Fruit fly (Drosophila melanogaster): ENCODE measurements around the gene GckIII.

GckIII gene

DNA sequence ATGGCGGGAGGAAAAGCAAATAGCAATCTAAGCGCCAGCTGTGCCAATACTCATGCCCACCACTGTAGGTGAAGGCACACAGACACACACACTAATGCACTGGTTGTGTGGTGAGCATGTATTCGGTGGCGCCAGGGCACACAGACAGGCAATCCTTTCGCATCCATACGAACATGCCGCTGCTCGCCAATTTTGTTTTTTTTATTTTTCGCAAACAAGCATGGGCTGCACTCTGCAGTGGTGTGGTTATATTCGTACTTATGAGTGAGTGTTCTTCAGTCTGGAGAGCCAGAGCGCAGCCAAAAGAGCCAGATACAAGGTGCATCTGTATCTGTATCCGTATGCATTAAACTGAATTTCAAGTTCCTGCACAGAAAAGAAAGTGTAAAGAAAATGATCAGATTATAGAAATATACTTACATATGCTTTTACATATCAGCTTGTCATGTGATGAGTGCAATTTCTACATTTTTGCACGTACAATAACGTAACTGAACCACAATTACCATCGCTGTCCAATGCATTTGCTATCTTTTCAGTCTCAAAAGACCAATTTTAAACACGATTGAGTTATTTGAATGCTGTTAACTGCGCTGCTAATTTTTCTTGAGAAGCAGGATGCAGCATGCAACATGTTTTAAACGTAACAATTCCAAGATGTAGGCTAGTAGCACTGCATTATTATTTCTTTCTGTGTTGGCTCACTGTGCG is 26.1 kb upstream of the GckIII start (continued):
- TF ChIP-seq CG12219 (GFP tag; optimal IDR thresholded peaks at IDR 0.05) (peak; percentile 9), CG8290 (GFP tag; optimal IDR thresholded peaks at IDR 0.05) (no peak), CG8290 (tag; optimal IDR thresholded peaks at IDR 0.05) (peak in 1 of 2 experiments; percentile 32), bowl (GFP tag; IDR thresholded peaks at IDR 0.05) (no peak), CG10321 (GFP tag; IDR thresholded peaks at IDR 0.05) (no peak), Awh (GFP tag; IDR thresholded peaks at IDR 0.05) (0 out of 2 replicates have a peak, but pooled peaks have one; percentile 33), Camta (GFP tag; optimal IDR thresholded peaks at IDR 0.05) (peak; percentile 20), CG3995 (GFP tag; optimal IDR thresholded peaks at IDR 0.05) (no peak), Ssrp (tag; optimal IDR thresholded peaks at IDR 0.05) (peak; percentile 45), Dek (tag; optimal IDR thresholded peaks at IDR 0.05) (no peak), CG3065 (GFP tag; optimal IDR thresholded peaks at IDR 0.05) (no peak), ems (GFP tag; optimal IDR thresholded peaks at IDR 0.05) (no peak), mld (GFP tag; IDR thresholded peaks at IDR 0.05; ENCODE audit: partially characterized antibody) (no peak), ftz-f1 (GFP tag; optimal IDR thresholded peaks at IDR 0.05) (no peak), NfI (GFP tag; optimal IDR thresholded peaks at IDR 0.05) (no peak), sima (GFP tag; optimal IDR thresholded peaks at IDR 0.05) (no peak), Oli (tag; optimal IDR thresholded peaks at IDR 0.05) (peak; percentile 35), D19A (tag; optimal IDR thresholded peaks at IDR 0.05) (no peak), ERR (GFP tag; optimal IDR thresholded peaks at IDR 0.05) (no peak), CG12744 (GFP tag; optimal IDR thresholded peaks at IDR 0.05) (no peak), CG12236 (GFP tag; optimal IDR thresholded peaks at IDR 0.05) (no peak), usp (GFP tag; optimal IDR thresholded peaks at IDR 0.05) (no peak)

DNA sequence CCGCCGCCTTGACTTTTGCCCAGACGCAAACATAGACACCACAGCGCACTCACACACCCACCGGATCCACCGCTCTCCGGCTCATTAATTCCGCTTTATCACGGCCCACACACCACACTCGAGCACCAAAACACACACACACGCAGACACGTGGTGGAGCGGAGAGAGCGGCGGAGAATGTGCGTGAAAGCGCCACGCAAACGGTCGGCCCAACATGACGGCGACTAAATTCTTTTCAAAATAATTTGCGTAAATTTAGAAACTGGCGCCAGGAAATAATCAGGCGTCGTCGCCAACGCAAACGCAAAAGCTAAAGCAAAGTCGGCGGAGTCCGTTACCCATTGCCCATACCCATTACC is 25.5 kb upstream of the GckIII start:
- TF ChIP-seq CG12744 (GFP tag; optimal IDR thresholded peaks at IDR 0.05) = no peak
- no peak for TF ChIP-seq CG10321 (GFP tag; IDR thresholded peaks at IDR 0.05)
- no peak for TF ChIP-seq CG7271 (tag; optimal IDR thresholded peaks at IDR 0.05)
- no peak for TF ChIP-seq CG3838 (GFP tag; optimal IDR thresholded peaks at IDR 0.05)
- TF ChIP-seq Fer1 (GFP tag; optimal IDR thresholded peaks at IDR 0.05) = no peak
- 0 out of 3 replicates have a peak, but pooled peaks have one; percentile 10 for TF ChIP-seq gce (GFP tag; IDR thresholded peaks at IDR 0.05)
- no peak for TF ChIP-seq CG8290 (GFP tag; optimal IDR thresholded peaks at IDR 0.05)
- TF ChIP-seq CG8290 (tag; optimal IDR thresholded peaks at IDR 0.05) = peak in 1 of 2 experiments; percentile 53
- no peak for TF ChIP-seq ssp (GFP tag; IDR thresholded peaks at IDR 0.05)
- no peak for TF ChIP-seq MESR4 (GFP tag; optimal IDR thresholded peaks at IDR 0.05)
- no peak for TF ChIP-seq pnt (GFP tag; optimal IDR thresholded peaks at IDR 0.05)
- no peak for TF ChIP-seq Nf-YA (GFP tag; IDR thresholded peaks at IDR 0.05)
- no peak for TF ChIP-seq knrl (GFP tag; IDR thresholded peaks at IDR 0.05; ENCODE audit: partially characterized antibody)
- TF ChIP-seq CG10431 (GFP tag; optimal IDR thresholded peaks at IDR 0.05) = no peak
- TF ChIP-seq CG15514 (GFP tag; optimal IDR thresholded peaks at IDR 0.05) = no peak
- no peak for TF ChIP-seq pita (GFP tag; optimal IDR thresholded peaks at IDR 0.05)
- 0 out of 3 replicates have a peak, but pooled peaks have one; percentile 32 for TF ChIP-seq CG6175 (GFP tag; IDR thresholded peaks at IDR 0.05)
- no peak for TF ChIP-seq CG32772 (GFP tag; IDR thresholded peaks at IDR 0.05)
- no peak for TF ChIP-seq sens (GFP tag)
- no peak for TF ChIP-seq disco-r (GFP tag; optimal IDR thresholded peaks at IDR 0.05)
- no peak for TF ChIP-seq gsb (GFP tag; IDR thresholded peaks at IDR 0.05)
- no peak for TF ChIP-seq Lpt (GFP tag; optimal IDR thresholded peaks at IDR 0.05)
- TF ChIP-seq Med (GFP tag) = peak; percentile 90
- no peak for TF ChIP-seq ewg (GFP tag; optimal IDR thresholded peaks at IDR 0.05)
- no peak for TF ChIP-seq jigr1 (GFP tag; IDR thresholded peaks at IDR 0.05)
- TF ChIP-seq CG14014 (GFP tag; IDR thresholded peaks at IDR 0.05) = no peak
- no peak for TF ChIP-seq zfh2 (GFP tag; optimal IDR thresholded peaks at IDR 0.05)
- TF ChIP-seq CG33213 (GFP tag; optimal IDR thresholded peaks at IDR 0.05) = no peak
- TF ChIP-seq H15 (GFP tag; IDR thresholded peaks at IDR 0.05) = no peak
- TF ChIP-seq sima (GFP tag; optimal IDR thresholded peaks at IDR 0.05) = no peak
- TF ChIP-seq Dip2 (GFP tag; IDR thresholded peaks at IDR 0.05) = no peak
- peak; percentile 49 for TF ChIP-seq CG12769 (tag; optimal IDR thresholded peaks at IDR 0.05)
- no peak for TF ChIP-seq dpn (GFP tag; optimal IDR thresholded peaks at IDR 0.05)
- no peak for TF ChIP-seq lilli (GFP tag; optimal IDR thresholded peaks at IDR 0.05)
